Fruit fly (Drosophila melanogaster): ENCODE data around the gene DCTN6-p27.

DCTN6-p27 gene

dm6 chr2L:19108377-19108876, 23.7 kb upstream of the DCTN6-p27 start, which contains the start of gene Lim3:
Gene Lim3, minus strand, starts transcription at chr2L:19108427.
- TF ChIP-seq Jra (GFP tag; optimal IDR thresholded peaks at IDR 0.05) (no peak), Vsx2 (GFP tag; optimal IDR thresholded peaks at IDR 0.05; ENCODE audit: partially characterized antibody) (peak; percentile 84), woc (GFP tag; optimal IDR thresholded peaks at IDR 0.05) (no peak), Dif (GFP tag; optimal IDR thresholded peaks at IDR 0.05; ENCODE audit: partially characterized antibody) (peak; percentile 75), h (GFP tag; optimal IDR thresholded peaks at IDR 0.05) (peak; percentile 3)

dm6 chr2L:19109625-19110204, 22.4 kb upstream of the DCTN6-p27 start, which contains the start of gene amd:
Gene amd, plus strand, starts transcription at chr2L:19110154.
- no peak for TF ChIP-seq CG32264 (GFP tag; optimal IDR thresholded peaks at IDR 0.05)

dm6 chr2L:19111137-19111536, 21.0 kb upstream of the DCTN6-p27 start:
- TF ChIP-seq OdsH (GFP tag; optimal IDR thresholded peaks at IDR 0.05) (no peak), dmrt93B (GFP tag; optimal IDR thresholded peaks at IDR 0.05) (no peak), Myc (optimal IDR thresholded peaks at IDR 0.05) (peak; percentile 36), Dif (GFP tag; optimal IDR thresholded peaks at IDR 0.05; ENCODE audit: partially characterized antibody) (no peak), Mio (GFP tag; optimal IDR thresholded peaks at IDR 0.05) (no peak), sage (GFP tag; optimal IDR thresholded peaks at IDR 0.05) (no peak), rgr (GFP tag; optimal IDR thresholded peaks at IDR 0.05) (no peak), Hnf4 (GFP tag; optimal IDR thresholded peaks at IDR 0.05) (no peak)

- no peak for TF ChIP-seq ey (GFP tag; optimal IDR thresholded peaks at IDR 0.05)
- no peak for TF ChIP-seq Dif (GFP tag; optimal IDR thresholded peaks at IDR 0.05; ENCODE audit: partially characterized antibody)
These were observed 20.4 kb upstream of the DCTN6-p27 start for dm6 chr2L:19111729-19112128.

- TF ChIP-seq dmrt93B (GFP tag; optimal IDR thresholded peaks at IDR 0.05): no peak
These were observed 19.9 kb upstream of the DCTN6-p27 start for dm6 chr2L:19112200-19112599.

dm6 chr2L:19114183-19114776, 17.8 kb upstream of the DCTN6-p27 start, which contains the start of gene CG10561:
Gene CG10561, plus strand, starts transcription at chr2L:19114401.
- TF ChIP-seq Rel (GFP tag; optimal IDR thresholded peaks at IDR 0.05) (no peak), Rel (tag; optimal IDR thresholded peaks at IDR 0.05) (peak; percentile 18), Jra (GFP tag; optimal IDR thresholded peaks at IDR 0.05) (no peak), Myc (optimal IDR thresholded peaks at IDR 0.05) (no peak), CG9705 (GFP tag; optimal IDR thresholded peaks at IDR 0.05) (no peak), br (GFP tag; optimal IDR thresholded peaks at IDR 0.05) (no peak), Sp1 (GFP tag; optimal IDR thresholded peaks at IDR 0.05) (no peak)

- TF ChIP-seq Rel (GFP tag; optimal IDR thresholded peaks at IDR 0.05) (no peak), Rel (tag; optimal IDR thresholded peaks at IDR 0.05) (peak; percentile 92), HLH106 (tag; optimal IDR thresholded peaks at IDR 0.05) (peak; percentile 22), pan (optimal IDR thresholded peaks at IDR 0.05) (no peak)
These were observed 11.8 kb upstream of the DCTN6-p27 start, which contains the start of gene Ddc for dm6 chr2L:19120196-19120950. Gene Ddc, minus strand, starts transcription at chr2L:19120306.

dm6 chr2L:19120984-19121383, 11.1 kb upstream of the DCTN6-p27 start:
- no peak for TF ChIP-seq lola (GFP tag; optimal IDR thresholded peaks at IDR 0.05)
- peak in 1 of 2 experiments; percentile 26 for TF ChIP-seq foxo (GFP tag; optimal IDR thresholded peaks at IDR 0.05)
- no peak for TF ChIP-seq sv (GFP tag; optimal IDR thresholded peaks at IDR 0.05)
- TF ChIP-seq ey (GFP tag; optimal IDR thresholded peaks at IDR 0.05): no peak
- no peak for TF ChIP-seq Dif (GFP tag; optimal IDR thresholded peaks at IDR 0.05; ENCODE audit: partially characterized antibody)
- TF ChIP-seq Mio (GFP tag; optimal IDR thresholded peaks at IDR 0.05): no peak
- no peak for TF ChIP-seq rgr (GFP tag; optimal IDR thresholded peaks at IDR 0.05)
- TF ChIP-seq Dfd (GFP tag; optimal IDR thresholded peaks at IDR 0.05): no peak
- TF ChIP-seq fru (GFP tag; optimal IDR thresholded peaks at IDR 0.05): peak; percentile 41
- TF ChIP-seq HLH106 (tag; optimal IDR thresholded peaks at IDR 0.05): no peak
- no peak for TF ChIP-seq Abd-B (GFP tag; optimal IDR thresholded peaks at IDR 0.05)
- TF ChIP-seq Vsx2 (GFP tag; optimal IDR thresholded peaks at IDR 0.05; ENCODE audit: partially characterized antibody): no peak
- TF ChIP-seq br (GFP tag; optimal IDR thresholded peaks at IDR 0.05): no peak
- no peak for TF ChIP-seq Hr83 (GFP tag; optimal IDR thresholded peaks at IDR 0.05; ENCODE audit: poor library complexity, severe bottlenecking)
- TF ChIP-seq OdsH (GFP tag; optimal IDR thresholded peaks at IDR 0.05): peak; percentile 5
